Fruit fly (Drosophila melanogaster): Measurements from ENCODE around the gene RpS6.

Gene RpS6

DNA sequence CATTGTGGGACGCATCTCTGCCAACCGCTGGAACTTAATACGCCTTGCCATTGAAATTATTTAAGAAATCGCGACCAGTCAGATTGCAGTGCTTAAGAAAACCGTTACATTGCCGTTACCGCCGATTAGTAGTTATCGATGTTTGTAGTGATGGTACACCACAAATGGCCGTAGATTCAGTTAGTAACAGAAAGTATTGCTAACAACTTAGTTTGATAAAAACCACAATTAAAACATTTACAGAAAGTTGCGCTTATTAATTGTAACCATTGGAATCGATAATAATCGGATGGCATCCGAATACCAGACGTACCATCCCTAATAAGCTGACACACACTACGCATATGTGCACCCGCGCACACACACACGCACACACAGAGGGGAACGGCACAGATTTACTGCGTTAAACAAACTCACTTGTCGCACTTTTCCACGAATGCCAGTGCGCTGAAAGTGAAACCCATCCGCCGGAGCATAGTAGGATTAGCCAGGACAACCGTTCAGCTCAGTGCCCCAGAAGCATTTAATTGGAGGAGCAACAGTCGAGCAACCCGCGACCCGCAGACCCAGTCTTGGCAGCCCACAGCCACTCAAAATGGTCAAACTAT is 19.1 kb upstream of the RpS6 start, which contains the start of the genes hdm and Ykt6 (continued):
- TF ChIP-seq CkIIα-i1 (GFP tag; IDR thresholded peaks at IDR 0.05) (no peak), grn (GFP tag; optimal IDR thresholded peaks at IDR 0.05) (no peak), Ssrp (tag; optimal IDR thresholded peaks at IDR 0.05) (peak; percentile 53), cas (GFP tag; IDR thresholded peaks at IDR 0.05) (peak; percentile 45; the same call in 1 of the 2 replicates), gt (GFP tag; IDR thresholded peaks at IDR 0.05) (peak; percentile 53), Meics (GFP tag; optimal IDR thresholded peaks at IDR 0.05) (no peak), CG1529 (GFP tag; optimal IDR thresholded peaks at IDR 0.05) (peak; percentile 51), Side (GFP tag; optimal IDR thresholded peaks at IDR 0.05) (peak; percentile 87), zfh2 (GFP tag; optimal IDR thresholded peaks at IDR 0.05) (peak; percentile 83), Eip74EF (GFP tag; optimal IDR thresholded peaks at IDR 0.05) (no peak), gro (GFP tag; optimal IDR thresholded peaks at IDR 0.05) (peak; percentile 86), slp2 (GFP tag; optimal IDR thresholded peaks at IDR 0.05) (peak; percentile 67), Xrp1 (GFP tag; IDR thresholded peaks at IDR 0.05) (peak; percentile 86), CG4424 (GFP tag; optimal IDR thresholded peaks at IDR 0.05) (peak; percentile 74), CG18476 (GFP tag; optimal IDR thresholded peaks at IDR 0.05) (peak; percentile 56), tll (GFP tag; optimal IDR thresholded peaks at IDR 0.05) (no peak), dysf (GFP tag; IDR thresholded peaks at IDR 0.05) (peak; percentile 76; the same call in 1 of the 3 replicates), ewg (GFP tag; optimal IDR thresholded peaks at IDR 0.05) (peak; percentile 85), Dek (tag; optimal IDR thresholded peaks at IDR 0.05) (peak; percentile 59), Lim3 (GFP tag; IDR thresholded peaks at IDR 0.05) (no peak), CG16863 (GFP tag; optimal IDR thresholded peaks at IDR 0.05) (peak; percentile 80), NC2β (GFP tag; optimal IDR thresholded peaks at IDR 0.05) (peak; percentile 81), Dll (GFP tag; IDR thresholded peaks at IDR 0.05; ENCODE audit: partially characterized antibody) (peak; percentile 98), CG18599 (GFP tag; optimal IDR thresholded peaks at IDR 0.05) (peak; percentile 73), CG2678 (tag; optimal IDR thresholded peaks at IDR 0.05) (no peak), vnd (GFP tag; IDR thresholded peaks at IDR 0.05; ENCODE audit: partially characterized antibody) (peak; percentile 96), CG8388 (GFP tag; optimal IDR thresholded peaks at IDR 0.05) (peak; percentile 68), salm (tag; optimal IDR thresholded peaks at IDR 0.05) (peak; percentile 12), jumu (GFP tag; optimal IDR thresholded peaks at IDR 0.05) (peak; percentile 86), CG2120 (GFP tag; optimal IDR thresholded peaks at IDR 0.05) (peak; percentile 89), tap (tag; optimal IDR thresholded peaks at IDR 0.05) (no peak), Dbx (GFP tag; IDR thresholded peaks at IDR 0.05) (peak; percentile 87), CG18262 (tag; optimal IDR thresholded peaks at IDR 0.05) (peak; percentile 69), amos (GFP tag; IDR thresholded peaks at IDR 0.05; ENCODE audit: partially characterized antibody) (peak; percentile 93), CG11398 (GFP tag; optimal IDR thresholded peaks at IDR 0.05) (peak; percentile 73), otp (GFP tag; IDR thresholded peaks at IDR 0.05) (peak; percentile 80), hbn (GFP tag; IDR thresholded peaks at IDR 0.05; ENCODE audit: partially characterized antibody) (peak; percentile 96), stwl (tag; optimal IDR thresholded peaks at IDR 0.05) (peak; percentile 42), CG12155 (GFP tag; optimal IDR thresholded peaks at IDR 0.05) (peak; percentile 86), insv (GFP tag; optimal IDR thresholded peaks at IDR 0.05) (peak in 1 of 2 experiments; percentile 45), B-H1 (GFP tag; IDR thresholded peaks at IDR 0.05) (peak; percentile 44; the same call in 2 of the 3 replicates), Med (GFP tag) (peak; percentile 97), CG31224 (GFP tag; IDR thresholded peaks at IDR 0.05) (peak; percentile 66), chn (GFP tag; optimal IDR thresholded peaks at IDR 0.05) (peak; percentile 76), ara (GFP tag; IDR thresholded peaks at IDR 0.05) (peak; percentile 85), CG10979 (tag; optimal IDR thresholded peaks at IDR 0.05) (peak; percentile 66), tio (GFP tag; optimal IDR thresholded peaks at IDR 0.05) (no peak), exex (tag; optimal IDR thresholded peaks at IDR 0.05) (peak; percentile 49), mam (GFP tag; optimal IDR thresholded peaks at IDR 0.05) (peak; percentile 84)

All from whole organism, embryonic.